Fruit fly (Drosophila melanogaster) whole organism, prepupa: ENCODE data around the gene Reph.
A peak's percentile ranks its signal among the peaks of the same experiment; 100 is the strongest.

Source experiments
- Blimp-1 ChIP-seq: fragments of 200-800 bp; sonication (Bioruptor generic); optimal IDR thresholded peaks from 3 replicates; lab custom pipeline; 2017; ENCODE audit warnings: missing biosample characterization, missing genetic modification characterization, mild to moderate bottlenecking, moderate library complexity, missing genetic modification reagents
- CG10669 ChIP-seq: fragments of 200-800 bp; sonication (Bioruptor generic); optimal IDR thresholded peaks from 3 replicates; lab custom pipeline; 2018; ENCODE audit warnings: missing biosample characterization, mild to moderate bottlenecking, missing genetic modification characterization, moderate library complexity
- CG11294 ChIP-seq: fragments of 200-800 bp; sonication (Bioruptor generic); IDR thresholded peaks from 2 replicates; pipeline ENCODE4 v1.3.6; 2022; ENCODE audit warnings: missing biosample characterization, missing genetic modification characterization
- CG11762 ChIP-seq: fragments of 200-800 bp; sonication (Bioruptor generic); optimal IDR thresholded peaks from 3 replicates; lab custom pipeline; 2016; ENCODE audit warnings: missing biosample characterization, missing genetic modification characterization; ENCODE audit not compliant: insufficient read depth
- CG15336 ChIP-seq: fragments of 200-800 bp; sonication (Bioruptor generic); IDR thresholded peaks from 2 replicates; pipeline ENCODE4 v1.3.6; 2022; ENCODE audit warnings: missing biosample characterization, missing genetic modification characterization
- CG1621 ChIP-seq: fragments of 200-800 bp; sonication (Bioruptor generic); optimal IDR thresholded peaks from 3 replicates; lab custom pipeline; 2018; ENCODE audit warnings: missing biosample characterization, mild to moderate bottlenecking, missing genetic modification characterization
- CG16779 ChIP-seq: fragments of 200-800 bp; sonication (Bioruptor generic); optimal IDR thresholded peaks from 3 replicates; lab custom pipeline; 2017; ENCODE audit warnings: missing biosample characterization, mild to moderate bottlenecking, missing genetic modification characterization
- CG32006 ChIP-seq: fragments of 200-800 bp; sonication (Bioruptor generic); optimal IDR thresholded peaks from 3 replicates; lab custom pipeline; 2017; ENCODE audit warnings: missing biosample characterization, mild to moderate bottlenecking, missing genetic modification characterization
- CG34406 ChIP-seq: fragments of 200-800 bp; sonication (Bioruptor generic); optimal IDR thresholded peaks from 3 replicates; lab custom pipeline; 2016; ENCODE audit warnings: missing biosample characterization, missing genetic modification characterization
- CG3919 ChIP-seq: fragments of 200-800 bp; sonication (Bioruptor generic); optimal IDR thresholded peaks from 3 replicates; lab custom pipeline; 2016; ENCODE audit warnings: missing biosample characterization, missing genetic modification characterization
- CG4318 ChIP-seq: fragments of 200-800 bp; sonication (Bioruptor generic); optimal IDR thresholded peaks from 3 replicates; lab custom pipeline; 2017; ENCODE audit warnings: missing biosample characterization, mild to moderate bottlenecking, missing genetic modification characterization
- CG6163 ChIP-seq: fragments of 200-800 bp; sonication (Bioruptor generic); IDR thresholded peaks from 3 replicates; pipeline ENCODE4 v1.3.6; 2022; ENCODE audit warnings: missing biosample characterization, missing genetic modification characterization
- CG6808 ChIP-seq: fragments of 200-800 bp; sonication (Bioruptor generic); optimal IDR thresholded peaks from 3 replicates; lab custom pipeline; 2017; ENCODE audit warnings: missing biosample characterization, missing genetic modification characterization, mild to moderate bottlenecking, moderate library complexity, missing genetic modification reagents
- CG6854 ChIP-seq: fragments of 200-800 bp; sonication (Bioruptor generic); optimal IDR thresholded peaks from 2 replicates; lab custom pipeline; 2017; ENCODE audit warnings: missing biosample characterization, mild to moderate bottlenecking, missing genetic modification characterization
- CG8319 ChIP-seq: fragments of 200-800 bp; sonication (Bioruptor generic); optimal IDR thresholded peaks from 3 replicates; lab custom pipeline; 2016; ENCODE audit warnings: missing biosample characterization, missing genetic modification characterization
- CG8632 ChIP-seq: fragments of 200-800 bp; sonication (Bioruptor generic); optimal IDR thresholded peaks from 3 replicates; lab custom pipeline; 2016; ENCODE audit warnings: missing biosample characterization, missing genetic modification characterization
- CG9139 ChIP-seq: fragments of 200-800 bp; sonication (Bioruptor generic); optimal IDR thresholded peaks from 3 replicates; lab custom pipeline; 2017; ENCODE audit warnings: missing biosample characterization, mild to moderate bottlenecking, missing genetic modification characterization
- Eip75B ChIP-seq: fragments of 200-800 bp; sonication (Bioruptor generic); optimal IDR thresholded peaks from 3 replicates; lab custom pipeline; 2016; ENCODE audit warnings: missing biosample characterization, missing genetic modification characterization
- Eip78C ChIP-seq: fragments of 200-800 bp; sonication (Bioruptor generic); peaks from one replicate; lab custom pipeline; 2016; ENCODE audit warnings: missing biosample characterization, missing genetic modification characterization
- Ets21C ChIP-seq: fragments of 200-800 bp; sonication (Bioruptor generic); optimal IDR thresholded peaks from 3 replicates; lab custom pipeline; 2016; ENCODE audit warnings: missing biosample characterization, missing genetic modification characterization
- Ets96B ChIP-seq: fragments of 200-800 bp; optimal IDR thresholded peaks from 2 replicates; lab custom pipeline; 2019; ENCODE audit warnings: missing biosample characterization, mild to moderate bottlenecking, missing genetic modification characterization, moderate library complexity
- Hr39 ChIP-seq: fragments of 200-800 bp; sonication (Bioruptor generic); optimal IDR thresholded peaks from 2 replicates; lab custom pipeline; 2016; ENCODE audit warnings: missing biosample characterization, missing genetic modification characterization
- Lpt ChIP-seq: fragments of 200-800 bp; sonication (Bioruptor generic); optimal IDR thresholded peaks from 3 replicates; lab custom pipeline; 2016; ENCODE audit warnings: missing biosample characterization, missing genetic modification characterization
- Met ChIP-seq: fragments of 200-800 bp; sonication (Bioruptor generic); optimal IDR thresholded peaks from 3 replicates; lab custom pipeline; 2016; ENCODE audit warnings: missing biosample characterization, missing genetic modification characterization
- Smox ChIP-seq: fragments of 200-800 bp; sonication (Bioruptor generic); optimal IDR thresholded peaks from 3 replicates; lab custom pipeline; 2016; ENCODE audit warnings: missing biosample characterization, missing genetic modification characterization
- Sox102F ChIP-seq: fragments of 200-800 bp; sonication (Bioruptor generic); optimal IDR thresholded peaks from 2 replicates; lab custom pipeline; 2016; ENCODE audit warnings: missing biosample characterization, mild to moderate bottlenecking, missing genetic modification characterization
- Sox14 ChIP-seq: fragments of 200-800 bp; sonication (Bioruptor generic); optimal IDR thresholded peaks from 3 replicates; lab custom pipeline; 2016; ENCODE audit warnings: missing biosample characterization, missing genetic modification characterization
- Sox15 ChIP-seq: fragments of 200-800 bp; sonication (Bioruptor generic); optimal IDR thresholded peaks from 3 replicates; lab custom pipeline; 2016; ENCODE audit warnings: missing biosample characterization, missing genetic modification characterization
- achi ChIP-seq: fragments of 200-800 bp; sonication (Bioruptor generic); optimal IDR thresholded peaks from 3 replicates; lab custom pipeline; 2016; ENCODE audit warnings: missing biosample characterization, missing genetic modification characterization
- acj6 ChIP-seq: fragments of 200-800 bp; sonication (Bioruptor generic); optimal IDR thresholded peaks from 3 replicates; lab custom pipeline; 2016; ENCODE audit warnings: missing biosample characterization, missing genetic modification characterization
- cyc ChIP-seq: fragments of 200-800 bp; sonication (Bioruptor generic); optimal IDR thresholded peaks from 3 replicates; lab custom pipeline; 2016; ENCODE audit warnings: missing biosample characterization, missing genetic modification characterization
- dac ChIP-seq: fragments of 200-800 bp; sonication (Bioruptor generic); optimal IDR thresholded peaks from 2 replicates; lab custom pipeline; 2017; ENCODE audit warnings: missing biosample characterization, mild to moderate bottlenecking, missing genetic modification characterization
- dsx ChIP-seq: fragments of 200-800 bp; optimal IDR thresholded peaks from 3 replicates; lab custom pipeline; 2019; ENCODE audit warnings: missing biosample characterization, mild to moderate bottlenecking, missing genetic modification characterization, moderate library complexity; ENCODE audit not compliant: poor library complexity, severe bottlenecking
- eg ChIP-seq: fragments of 200-800 bp; sonication (Bioruptor generic); IDR thresholded peaks from 3 replicates; pipeline ENCODE4 v1.3.6; 2022; ENCODE audit warnings: missing biosample characterization, missing genetic modification characterization
- fkh ChIP-seq: fragments of 200-800 bp; sonication (Bioruptor generic); optimal IDR thresholded peaks from 3 replicates; lab custom pipeline; 2017; ENCODE audit warnings: missing biosample characterization, mild to moderate bottlenecking, missing genetic modification characterization, moderate library complexity
- net ChIP-seq: fragments of 200-800 bp; sonication (Bioruptor generic); optimal IDR thresholded peaks from 3 replicates; lab custom pipeline; 2016; ENCODE audit warnings: missing biosample characterization, missing genetic modification characterization
- pdm3 ChIP-seq: fragments of 200-800 bp; sonication (Bioruptor generic); optimal IDR thresholded peaks from 3 replicates; lab custom pipeline; 2016; ENCODE audit warnings: missing biosample characterization, missing genetic modification characterization
- salr ChIP-seq, 2 experiments: fragments of 200-800 bp; sonication (Bioruptor generic); optimal IDR thresholded peaks; 3 replicates each; lab custom pipeline; 2016 to 2018; ENCODE audit warnings: missing biosample characterization in 2 of 2, missing genetic modification characterization in 2 of 2, mild to moderate bottlenecking in 1 of 2
- ss ChIP-seq, 2 experiments: fragments of 200-800 bp; sonication (Bioruptor generic); optimal IDR thresholded peaks; 2 replicates in 1 of 2; 3 replicates in 1 of 2; lab custom pipeline; 2017 to 2018; ENCODE audit warnings: mild to moderate bottlenecking in 2 of 2, missing biosample characterization in 2 of 2, missing genetic modification characterization in 2 of 2, moderate library complexity in 1 of 2
- topi ChIP-seq: fragments of 200-800 bp; sonication (Bioruptor generic); optimal IDR thresholded peaks from 3 replicates; lab custom pipeline; 2016; ENCODE audit warnings: missing biosample characterization, missing genetic modification characterization
- vri ChIP-seq: fragments of 200-800 bp; sonication (Bioruptor generic); optimal IDR thresholded peaks from 3 replicates; lab custom pipeline; 2016; ENCODE audit warnings: missing biosample characterization, mild to moderate bottlenecking, missing genetic modification characterization

Reph gene

DNA sequence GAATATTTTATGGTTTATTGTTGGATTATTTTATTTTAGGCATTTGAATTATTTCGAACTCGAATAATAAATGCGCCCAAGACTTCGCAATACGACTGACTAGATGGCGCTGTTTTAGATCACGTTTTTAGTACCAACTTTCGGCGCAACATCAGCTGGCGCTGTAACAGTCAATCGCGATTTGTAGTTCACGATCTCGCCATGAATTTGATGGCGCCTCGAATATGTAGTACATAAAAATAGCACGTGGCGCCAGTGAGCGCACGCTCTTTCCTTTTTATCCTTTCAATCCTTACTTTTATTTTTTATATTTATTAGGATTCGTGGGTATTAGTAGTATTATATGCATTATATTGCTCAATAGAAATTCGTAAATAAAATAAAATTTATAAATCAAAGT, 17.1 kb upstream of the Reph start (continued):
- TF ChIP-seq pdm3 (GFP tag; lab: Kevin White, UChicago) (peak; percentile 78), CG6163 (GFP tag; lab: Robert Waterston, UW) (peak; percentile 51; the same call in 2 of the 3 replicates), Hr39 (GFP tag; lab: Kevin White, UChicago) (peak; percentile 87), cyc (peak; percentile 79), Eip78C (peak; percentile 77), CG34406 (GFP tag; lab: Kevin White, UChicago) (peak; percentile 6), dac (GFP tag; lab: Kevin White, UChicago) (peak; percentile 18), Sox14 (peak; percentile 77), CG8632 (no peak), Sox15 (GFP tag; lab: Kevin White, UChicago) (peak; percentile 47), dsx (GFP tag; lab: Kevin White, UChicago) (no peak), CG16779 (tag; lab: Kevin White, UChicago) (no peak), CG11294 (GFP tag; lab: Robert Waterston, UW) (no peak), ss (GFP tag; optimal IDR thresholded peaks at IDR 0.05; lab: Kevin White, UChicago) (no peak), CG11762 (GFP tag; lab: Kevin White, UChicago) (no peak), acj6 (peak; percentile 71), CG8319 (peak; percentile 32), Met (GFP tag; lab: Kevin White, UChicago) (peak; percentile 75), CG4318 (GFP tag; lab: Kevin White, UChicago) (no peak), Sox102F (peak; percentile 63)

DNA sequence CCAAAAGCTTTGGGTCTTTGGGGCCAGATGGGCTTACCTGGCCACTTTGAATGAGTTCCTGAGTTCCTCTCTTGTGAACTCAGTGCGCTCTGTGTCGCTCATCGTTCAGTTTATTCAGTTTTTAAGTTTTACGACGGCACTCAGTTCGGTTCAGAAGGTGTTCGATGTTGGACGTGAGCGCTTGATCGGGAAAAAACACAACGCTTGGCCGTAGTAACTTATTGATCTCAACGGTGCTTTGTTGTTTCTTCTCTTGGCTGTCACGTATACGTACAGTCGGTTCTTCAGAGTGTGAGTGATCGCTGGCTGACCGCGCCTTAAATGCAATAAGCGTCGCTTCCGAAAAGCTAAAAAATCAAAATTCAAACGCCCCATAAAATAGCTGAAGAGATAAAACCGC, 16.3 kb upstream of the Reph start, which contains the start of gene bark:
TSS of gene bark (plus strand) at position 140 of the 400 bp plus-strand sequence.
- peak; percentile 75 for TF ChIP-seq CG6854 (GFP tag; lab: Kevin White, UChicago)
- peak; percentile 59 for TF ChIP-seq CG3919
- TF ChIP-seq CG15336 (GFP tag; lab: Robert Waterston, UW), result peak; percentile 38; the same call in 1 of the 2 replicates
- TF ChIP-seq vri (GFP tag; lab: Kevin White, UChicago), result peak; percentile 81
- peak; percentile 4 for TF ChIP-seq net
- peak; percentile 39 for TF ChIP-seq topi (GFP tag; lab: Kevin White, UChicago)
- TF ChIP-seq Ets96B (tag; lab: Kevin White, UChicago), result no peak
- no peak for TF ChIP-seq CG10669 (GFP tag; lab: Kevin White, UChicago)
- TF ChIP-seq Sox14, result peak; percentile 58
- TF ChIP-seq Lpt (GFP tag; lab: Kevin White, UChicago), result peak; percentile 0
- no peak for TF ChIP-seq Ets21C (GFP tag; lab: Kevin White, UChicago)
- no peak for TF ChIP-seq CG34406 (GFP tag; lab: Kevin White, UChicago)
- no peak for TF ChIP-seq CG32006 (GFP tag; lab: Kevin White, UChicago)
- peak; percentile 21 for TF ChIP-seq fkh (GFP tag; lab: Kevin White, UChicago)
- TF ChIP-seq CG16779 (tag; lab: Kevin White, UChicago), result peak; percentile 53
- peak; percentile 53; the same call in 1 of the 3 replicates for TF ChIP-seq eg
- TF ChIP-seq ss (GFP tag; optimal IDR thresholded peaks at IDR 0.05; lab: Kevin White, UChicago), result peak; percentile 25 to 56
- TF ChIP-seq Eip75B (GFP tag; lab: Kevin White, UChicago), result peak; percentile 7
- no peak for TF ChIP-seq Blimp-1
- TF ChIP-seq CG1621 (tag; lab: Kevin White, UChicago), result peak; percentile 16
- no peak for TF ChIP-seq achi
- no peak for TF ChIP-seq CG6808 (GFP tag; lab: Kevin White, UChicago)
- peak; percentile 46 for TF ChIP-seq Sox102F
- no peak for TF ChIP-seq salr (GFP tag; optimal IDR thresholded peaks at IDR 0.05; lab: Kevin White, UChicago)
- TF ChIP-seq CG9139 (GFP tag; lab: Kevin White, UChicago), result peak; percentile 65
- TF ChIP-seq CG6163 (GFP tag; lab: Robert Waterston, UW), result peak; percentile 65
- no peak for TF ChIP-seq Smox (GFP tag; lab: Kevin White, UChicago)
- TF ChIP-seq Eip78C, result peak; percentile 65
- TF ChIP-seq dsx (GFP tag; lab: Kevin White, UChicago), result peak; percentile 20
